Fruit fly (Drosophila melanogaster) S2 (cell line): Measurements from ENCODE around the gene Rala.

ENCODE experiments used
- CG8478 ChIP-seq: fragments of >200 bp; optimal IDR thresholded peaks from 2 replicates; lab custom pipeline; 2018
- CTCF ChIP-seq, 2 experiments: fragments of >200 bp; optimal IDR thresholded peaks; 2 replicates each; lab custom pipeline; 2018

The Rala gene

dm6 chrX:3679921-3680702, 39.3 kb downstream of the Rala start:
- TF ChIP-seq CTCF (optimal IDR thresholded peaks at IDR 0.05; lab: Kevin White, UChicago) (no peak), CG8478 (no peak)

dm6 chrX:3677847-3678411, 41.5 kb downstream of the Rala start:
- TF ChIP-seq CG8478 (no peak), CTCF (optimal IDR thresholded peaks at IDR 0.05; lab: Kevin White, UChicago) (no peak)

DNA sequence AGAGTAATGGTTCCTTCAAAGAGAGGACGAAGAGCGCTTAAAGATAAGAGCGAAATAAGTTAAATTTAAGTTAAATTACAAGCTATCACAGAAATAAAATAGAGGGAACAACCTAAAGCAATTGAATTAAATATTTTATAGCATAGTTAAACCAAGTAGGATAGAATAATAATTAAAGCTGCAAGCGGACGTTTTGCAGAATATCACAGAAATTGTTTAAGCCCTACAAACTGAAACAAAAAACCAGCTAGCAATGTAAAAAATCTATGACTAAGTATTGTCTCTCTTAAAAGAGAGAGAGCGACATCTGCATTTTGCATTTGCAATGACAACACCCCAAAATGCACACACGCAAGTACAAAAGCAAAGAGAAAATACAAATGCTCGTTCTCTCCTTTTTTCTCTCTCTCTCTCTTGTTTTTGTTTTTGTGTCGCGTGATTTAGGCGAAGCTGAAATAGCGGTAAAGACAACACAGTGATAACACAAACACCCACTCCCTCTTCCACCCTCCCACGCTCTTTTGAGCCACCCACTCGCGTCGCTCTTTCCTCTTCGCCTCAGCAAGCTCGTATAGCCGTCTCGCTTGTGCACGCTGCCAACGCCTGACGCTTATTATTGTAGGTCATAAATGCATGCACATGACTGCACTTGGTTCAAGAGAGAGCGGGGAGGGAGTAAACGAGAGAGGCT, 42.1 kb downstream of the Rala start:
- TF ChIP-seq CTCF (optimal IDR thresholded peaks at IDR 0.05; lab: Kevin White, UChicago) (no peak), CG8478 (no peak)

dm6 chrX:3676469-3677155, 42.8 kb downstream of the Rala start:
- no peak for TF ChIP-seq CTCF (optimal IDR thresholded peaks at IDR 0.05; lab: Kevin White, UChicago)
- no peak for TF ChIP-seq CG8478

dm6 chrX:3675538-3675937, 43.9 kb downstream of the Rala start:
- TF ChIP-seq CG8478 (no peak), CTCF (optimal IDR thresholded peaks at IDR 0.05; lab: Kevin White, UChicago) (no peak)

dm6 chrX:3674829-3675228, 44.6 kb downstream of the Rala start:
- TF ChIP-seq CTCF (optimal IDR thresholded peaks at IDR 0.05; lab: Kevin White, UChicago) (peak; percentile 77 to 79), CG8478 (no peak)

DNA sequence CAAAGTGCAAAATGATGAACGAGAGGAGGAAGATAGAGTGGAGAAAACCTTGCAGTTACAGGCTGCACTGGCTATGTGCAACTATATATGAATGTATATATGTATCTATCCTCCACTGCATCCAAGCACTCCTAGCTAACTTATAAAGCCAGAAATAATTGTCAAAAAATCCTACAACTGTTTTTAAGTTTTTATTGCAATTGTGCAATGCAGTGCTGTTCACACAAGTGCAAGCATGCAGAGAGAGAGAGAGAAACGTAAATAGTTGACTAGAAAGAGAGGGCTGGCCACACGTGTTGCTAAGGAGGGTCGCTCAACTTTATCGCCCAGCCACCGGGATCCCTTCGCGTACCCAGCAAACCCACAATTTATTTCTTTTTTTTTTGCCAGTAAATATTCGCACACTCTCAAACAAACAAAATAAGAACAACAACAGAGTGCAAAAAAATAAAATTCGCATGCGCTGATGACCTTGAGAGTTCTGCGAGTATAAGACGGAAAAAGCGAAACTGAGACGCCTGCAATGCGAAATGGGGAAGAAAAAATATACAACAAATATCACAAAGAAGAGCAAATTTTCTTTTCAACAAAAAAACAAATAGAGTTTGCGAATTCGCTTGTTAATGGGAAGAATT, 45.6 kb downstream of the Rala start:
- TF ChIP-seq CG8478 = no peak
- TF ChIP-seq CTCF (optimal IDR thresholded peaks at IDR 0.05; lab: Kevin White, UChicago) = no peak

DNA sequence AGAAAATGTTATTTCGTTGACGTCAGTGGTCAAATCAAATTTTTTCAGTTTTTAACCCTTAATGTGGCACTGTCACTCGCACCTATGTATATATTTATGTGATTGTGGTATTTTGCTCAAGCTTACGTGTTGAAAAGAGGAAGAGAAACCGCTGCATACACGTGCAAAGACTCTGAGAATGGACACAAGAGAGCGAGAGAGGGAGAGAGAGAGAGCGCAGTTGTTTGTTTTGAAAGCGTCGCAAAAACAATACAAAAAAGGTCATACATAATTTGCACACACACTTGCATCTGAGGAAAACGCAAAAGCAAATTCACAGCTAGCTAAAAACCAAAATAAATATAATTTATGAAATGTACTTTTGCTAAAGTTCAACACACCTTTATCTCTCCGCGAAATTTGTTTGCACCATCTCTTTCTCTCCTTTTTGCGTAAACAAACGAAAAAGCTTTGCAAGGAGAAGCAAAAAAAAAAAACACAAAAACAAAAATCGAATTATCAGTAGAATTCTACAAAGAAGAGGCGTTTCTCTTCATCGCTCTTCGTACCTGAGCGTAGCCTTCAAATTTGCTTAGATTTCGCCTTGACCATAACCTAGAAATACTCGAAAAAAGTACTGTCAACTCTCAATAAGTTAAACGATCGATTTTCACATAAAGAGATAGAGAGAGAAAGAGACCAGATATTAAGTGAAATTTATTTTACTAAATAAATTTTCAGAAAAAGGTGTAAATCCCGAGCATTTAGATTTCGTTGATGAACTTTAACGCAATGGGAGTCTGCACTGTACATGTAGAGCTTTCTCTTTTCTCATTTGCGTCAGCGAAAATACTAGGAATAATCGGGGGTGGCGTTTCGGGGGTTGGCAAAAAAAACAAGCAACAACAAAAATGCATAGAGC, 47.1 kb downstream of the Rala start:
- peak; percentile 55 for TF ChIP-seq CG8478
- no peak for TF ChIP-seq CTCF (optimal IDR thresholded peaks at IDR 0.05; lab: Kevin White, UChicago)

DNA sequence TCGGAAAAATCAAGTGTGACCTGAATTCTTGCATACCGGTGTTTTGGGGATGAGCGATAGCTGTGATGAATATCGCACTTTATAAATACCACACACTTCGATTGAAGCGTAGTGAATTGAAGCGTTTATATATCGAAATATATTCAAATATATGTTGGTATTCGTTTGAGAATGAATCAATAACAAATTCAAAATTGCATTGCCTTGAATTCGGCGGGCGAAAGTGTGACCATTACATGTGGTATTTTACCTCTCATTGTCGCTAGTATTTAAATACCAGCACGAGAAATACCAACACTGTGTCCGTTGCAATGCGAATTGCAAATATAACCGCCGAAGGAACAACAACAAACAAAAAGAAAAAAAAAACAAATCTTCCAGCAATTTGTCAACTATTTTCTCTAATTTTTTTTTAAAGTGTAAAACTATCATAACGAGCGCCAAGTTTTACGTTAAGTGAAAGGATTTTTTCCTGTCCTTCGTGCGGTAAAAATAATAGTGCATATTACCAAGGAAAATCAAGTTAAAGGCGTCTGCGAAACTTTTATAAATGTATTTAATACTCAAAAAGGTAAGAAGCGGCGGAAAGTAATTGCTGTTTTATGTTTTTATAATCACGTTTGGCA, 47.9 kb downstream of the Rala start, which contains the start of the genes Parg and Mnt:
Gene Parg (minus strand): TSS at position 34 of the 626 bp plus-strand sequence.
Gene Mnt (plus strand): TSS at position 333 of the 626 bp plus-strand sequence.
- TF ChIP-seq CTCF (optimal IDR thresholded peaks at IDR 0.05; lab: Kevin White, UChicago) (no peak), CG8478 (peak; percentile 17)

DNA sequence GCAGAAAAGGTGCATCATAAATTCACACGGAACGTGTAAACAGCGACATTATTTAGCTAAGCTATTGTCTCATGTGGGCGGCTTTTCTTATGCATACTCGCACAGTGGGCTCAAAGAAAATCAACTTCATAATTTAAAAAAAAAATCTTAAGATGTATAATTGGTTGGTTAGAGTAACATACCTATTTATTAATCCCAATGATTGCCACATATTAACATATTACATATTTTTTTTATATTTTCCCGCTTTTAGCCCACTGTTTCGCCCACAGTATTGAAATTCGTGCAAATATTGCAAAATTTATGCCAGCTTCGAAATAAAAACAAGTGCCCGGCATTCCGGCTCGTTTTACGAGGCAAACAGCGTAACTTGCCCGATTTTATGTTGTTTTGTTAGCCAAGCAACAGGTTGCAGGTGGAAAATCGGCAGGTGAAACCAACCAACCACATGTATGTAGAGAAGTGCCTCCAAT, 52.2 kb downstream of the Rala start, which contains the start of gene Ilp7:
Gene Ilp7 (plus strand): TSS at position 423 of the 473 bp plus-strand sequence.
- TF ChIP-seq CTCF (optimal IDR thresholded peaks at IDR 0.05; lab: Kevin White, UChicago) = no peak
